Worm (Caenorhabditis elegans) whole organism, early embryonic: ENCODE data around the gene fbxa-56.

Source experiments
- B0310.2 ChIP-seq: sonication (generic microtip); optimal IDR thresholded peaks from 2 replicates; lab custom pipeline; 2016; ENCODE audit warnings: mild to moderate bottlenecking, missing genetic modification characterization, missing compliant biosample characterization
- F13C5.2 ChIP-seq: sonication (generic microtip); optimal IDR thresholded peaks from 2 replicates; lab custom pipeline; 2017; ENCODE audit warnings: mild to moderate bottlenecking, missing genetic modification characterization, inconsistent platforms, missing compliant biosample characterization
- aly-1 ChIP-seq: sonication (generic microtip); optimal IDR thresholded peaks from 2 replicates; lab custom pipeline; 2016; ENCODE audit warnings: missing genetic modification characterization, missing compliant biosample characterization
- ama-1 ChIP-seq: fragments of 150-350 bp; optimal IDR thresholded peaks from 2 replicates; lab custom pipeline; 2014
- ceh-13 ChIP-seq: fragments of 200-800 bp; sonication (Bioruptor generic); optimal IDR thresholded peaks from 2 replicates; lab custom pipeline; 2018; ENCODE audit warnings: mild to moderate bottlenecking, missing genetic modification characterization, missing compliant biosample characterization
- ceh-36 ChIP-seq: sonication (generic microtip); optimal IDR thresholded peaks from 2 replicates; lab custom pipeline; 2016; ENCODE audit warnings: missing genetic modification characterization, inconsistent platforms, missing compliant biosample characterization
- ets-7 ChIP-seq: sonication (generic microtip); optimal IDR thresholded peaks from 2 replicates; lab custom pipeline; 2016; ENCODE audit warnings: missing genotype, missing genetic modification characterization, missing compliant biosample characterization
- flt-1 ChIP-seq: fragments of 200-800 bp; sonication (Bioruptor generic); IDR thresholded peaks from 2 replicates; pipeline ENCODE4 v1.3.6; 2022; ENCODE audit warnings: missing genetic modification characterization, missing compliant biosample characterization
- hmbx-1 ChIP-seq: sonication (generic microtip); optimal IDR thresholded peaks from 2 replicates; lab custom pipeline; 2016; ENCODE audit warnings: mild to moderate bottlenecking, missing genetic modification characterization, missing compliant biosample characterization
- hmg-4 ChIP-seq: fragments of 200-800 bp; sonication (Bioruptor generic); optimal IDR thresholded peaks from 2 replicates; lab custom pipeline; 2018; ENCODE audit warnings: mild to moderate bottlenecking, missing genetic modification characterization, missing compliant biosample characterization
- hnd-1 ChIP-seq: sonication (generic microtip); optimal IDR thresholded peaks from 2 replicates; lab custom pipeline; 2016; ENCODE audit warnings: missing genetic modification characterization, missing compliant biosample characterization
- pes-1 ChIP-seq: fragments of 200-800 bp; sonication (Bioruptor generic); IDR thresholded peaks from 2 replicates; pipeline ENCODE4 v1.3.6; 2022; ENCODE audit warnings: missing genetic modification reagents, missing genetic modification characterization, missing compliant biosample characterization
- scrt-1 ChIP-seq: fragments of 200-800 bp; sonication (Bioruptor generic); IDR thresholded peaks from 2 replicates; pipeline ENCODE4 v1.3.6; 2022; ENCODE audit warnings: missing genetic modification characterization, missing compliant biosample characterization
- sea-1 ChIP-seq: fragments of 200-800 bp; sonication (Bioruptor generic); conservative IDR thresholded peaks from 2 replicates; pipeline ENCODE4 v1.3.6; 2022; ENCODE audit warnings: missing genetic modification characterization, missing compliant biosample characterization
- tbx-11 ChIP-seq: fragments of 200-800 bp; sonication (Bioruptor generic); IDR thresholded peaks from 2 replicates; pipeline ENCODE4 v1.3.6; 2022; ENCODE audit warnings: missing genetic modification characterization, missing compliant biosample characterization
- tbx-37 ChIP-seq: fragments of 200-800 bp; sonication (Bioruptor generic); conservative IDR thresholded peaks from 2 replicates; pipeline ENCODE4 v1.3.6; 2022; ENCODE audit warnings: missing genetic modification reagents, missing genetic modification characterization, missing compliant biosample characterization
- tra-4 ChIP-seq: sonication (generic microtip); optimal IDR thresholded peaks from 2 replicates; lab custom pipeline; 2017; ENCODE audit warnings: missing genetic modification characterization, missing compliant biosample characterization

The fbxa-56 gene

ce11 chrIII:961948-962347 lies 24.1 kb upstream of the fbxa-56 start, which contains the start of gene fbxa-51:
TSS of gene fbxa-51 (plus strand) at chrIII:962269.
- TF ChIP-seq hnd-1 (tag; lab: Kevin White, UChicago), result no peak
- TF ChIP-seq ama-1 (lab: Kevin White, UChicago), result no peak
- TF ChIP-seq hmbx-1, result no peak
- no peak for TF ChIP-seq B0310.2
- TF ChIP-seq sea-1 (GFP tag; lab: Robert Waterston, UW), result no peak
- TF ChIP-seq F13C5.2, result no peak
- TF ChIP-seq tbx-11 (GFP tag; lab: Robert Waterston, UW), result no peak
- no peak for TF ChIP-seq scrt-1 (GFP tag; lab: Robert Waterston, UW)
- TF ChIP-seq hmg-4 (GFP tag; lab: Kevin White, UChicago), result no peak
- no peak for TF ChIP-seq tra-4
- TF ChIP-seq ceh-13 (GFP tag; lab: Kevin White, UChicago), result no peak
- TF ChIP-seq aly-1, result no peak

ce11 chrIII:955981-956380 lies 18.1 kb upstream of the fbxa-56 start, which contains the start of gene fbxa-54:
TSS of gene fbxa-54 (plus strand) at chrIII:956334.
- TF ChIP-seq pes-1, result no peak
- no peak for TF ChIP-seq ama-1 (lab: Kevin White, UChicago)
- TF ChIP-seq ceh-13 (GFP tag; lab: Kevin White, UChicago), result no peak
- TF ChIP-seq ets-7 (tag; lab: Kevin White, UChicago), result no peak

DNA sequence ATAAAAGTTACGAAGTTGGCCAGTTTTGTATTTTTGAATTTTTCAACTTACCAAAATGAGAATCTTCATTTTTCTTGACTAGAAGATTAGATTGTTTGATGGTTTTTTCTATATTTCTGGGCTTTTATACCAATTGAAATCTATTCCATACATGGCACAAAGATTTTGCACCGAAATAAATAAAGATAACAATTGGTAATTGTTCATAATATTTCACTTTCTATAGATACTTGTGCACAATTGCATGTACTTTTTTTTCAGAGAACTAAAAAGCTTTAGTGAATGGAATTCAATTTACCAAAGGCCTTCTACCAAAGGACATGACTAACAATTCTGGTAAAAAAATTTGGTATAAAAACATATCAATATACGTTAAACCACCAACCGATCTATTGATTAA lies 16.7 kb upstream of the fbxa-56 start, which contains the start of the genes T12B5.15 and T12B5.14:
Gene T12B5.15 (minus strand): TSS at position 101 of the 400 bp plus-strand sequence.
Gene T12B5.14 (plus strand): TSS at position 321 of the 400 bp plus-strand sequence.
- TF ChIP-seq tra-4 (no peak), hmg-4 (GFP tag; lab: Kevin White, UChicago) (no peak), hmbx-1 (no peak), pes-1 (no peak), ets-7 (tag; lab: Kevin White, UChicago) (no peak)

DNA sequence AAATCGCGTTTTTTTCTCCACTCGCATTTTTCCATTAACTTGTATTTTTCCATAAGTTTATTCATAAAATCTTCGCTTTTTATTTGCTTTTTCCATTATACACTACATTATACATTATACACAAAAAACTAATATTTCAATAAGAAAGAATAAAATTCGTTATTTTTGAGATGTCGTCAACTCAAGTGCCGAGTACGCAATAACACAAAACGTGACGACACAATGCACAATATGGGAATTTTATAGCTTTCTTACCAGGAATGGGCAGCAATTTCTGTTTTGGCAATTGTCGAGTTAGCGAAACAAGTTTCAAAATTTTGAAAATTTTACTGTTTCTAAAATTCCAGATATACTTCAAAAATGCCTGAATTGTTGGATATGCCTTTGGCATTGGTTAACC lies 14.3 kb upstream of the fbxa-56 start, which contains the start of gene fbxa-10:
Gene fbxa-10 (plus strand): TSS at position 207 of the 400 bp plus-strand sequence.
- TF ChIP-seq tbx-37 (no peak), ceh-13 (GFP tag; lab: Kevin White, UChicago) (no peak), aly-1 (no peak), tbx-11 (GFP tag; lab: Robert Waterston, UW) (no peak), scrt-1 (GFP tag; lab: Robert Waterston, UW) (no peak), pes-1 (no peak), F13C5.2 (no peak), ama-1 (lab: Kevin White, UChicago) (no peak), B0310.2 (no peak), ceh-36 (tag; lab: Kevin White, UChicago) (no peak), sea-1 (GFP tag; lab: Robert Waterston, UW) (no peak), tra-4 (no peak), hnd-1 (tag; lab: Kevin White, UChicago) (no peak), flt-1 (GFP tag; lab: Robert Waterston, UW) (no peak), hmbx-1 (no peak)

ce11 chrIII:950472-950871 lies 12.6 kb upstream of the fbxa-56 start, which contains the start of the genes fbxa-67 and fbxa-11:
TSS of gene fbxa-67 (minus strand) at chrIII:950670.
TSS of gene fbxa-11 (plus strand) at chrIII:950869.
- TF ChIP-seq ceh-13 (GFP tag; lab: Kevin White, UChicago) (no peak), hmg-4 (GFP tag; lab: Kevin White, UChicago) (no peak), tra-4 (no peak), flt-1 (GFP tag; lab: Robert Waterston, UW) (no peak), hnd-1 (tag; lab: Kevin White, UChicago) (no peak), ets-7 (tag; lab: Kevin White, UChicago) (no peak), sea-1 (GFP tag; lab: Robert Waterston, UW) (no peak), pes-1 (no peak), scrt-1 (GFP tag; lab: Robert Waterston, UW) (no peak), tbx-37 (no peak), ama-1 (lab: Kevin White, UChicago) (no peak)

ce11 chrIII:946250-946725 lies 8.4 kb upstream of the fbxa-56 start, which contains the start of gene fbxa-60:
TSS of gene fbxa-60 (minus strand) at chrIII:946300.
- TF ChIP-seq tbx-11 (GFP tag; lab: Robert Waterston, UW) (no peak), hnd-1 (tag; lab: Kevin White, UChicago) (no peak), aly-1 (no peak), ceh-13 (GFP tag; lab: Kevin White, UChicago) (no peak), ets-7 (tag; lab: Kevin White, UChicago) (no peak), hmbx-1 (no peak), tbx-37 (no peak), hmg-4 (GFP tag; lab: Kevin White, UChicago) (no peak), tra-4 (no peak), scrt-1 (GFP tag; lab: Robert Waterston, UW) (no peak), B0310.2 (no peak), F13C5.2 (no peak), flt-1 (GFP tag; lab: Robert Waterston, UW) (no peak), ama-1 (lab: Kevin White, UChicago) (no peak), pes-1 (no peak)

ce11 chrIII:943426-943927 lies 5.6 kb upstream of the fbxa-56 start, which contains the start of gene fbxa-59:
TSS of gene fbxa-59 (minus strand) at chrIII:943476.
- TF ChIP-seq tra-4 (no peak), sea-1 (GFP tag; lab: Robert Waterston, UW) (no peak), pes-1 (no peak), tbx-37 (no peak), F13C5.2 (no peak), ets-7 (tag; lab: Kevin White, UChicago) (no peak), aly-1 (no peak), tbx-11 (GFP tag; lab: Robert Waterston, UW) (no peak)

DNA sequence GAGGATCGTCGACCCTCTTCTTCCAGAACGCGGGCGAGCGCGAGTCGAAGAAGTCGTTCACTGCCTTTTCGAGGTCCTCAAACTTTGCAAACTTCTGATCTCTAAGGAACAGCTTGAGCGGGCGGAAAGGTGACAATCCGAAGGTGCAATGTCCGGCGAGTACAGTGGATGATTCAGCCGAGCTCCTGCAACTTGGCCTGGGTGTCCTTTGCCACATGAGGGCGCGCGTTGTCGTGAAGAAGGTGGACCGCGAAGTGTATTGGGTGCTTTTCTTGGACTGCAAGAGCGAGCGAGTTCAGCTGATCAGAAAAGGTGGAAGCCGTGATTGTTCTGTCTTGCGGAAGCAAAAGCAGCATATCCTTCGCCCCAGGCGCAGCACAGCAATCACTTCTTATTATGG lies 4.1 kb upstream of the fbxa-56 start:
- TF ChIP-seq ceh-13 (GFP tag; lab: Kevin White, UChicago), result no peak
- TF ChIP-seq B0310.2, result no peak
- TF ChIP-seq ama-1 (lab: Kevin White, UChicago), result no peak
- no peak for TF ChIP-seq tra-4
- TF ChIP-seq sea-1 (GFP tag; lab: Robert Waterston, UW), result no peak
- TF ChIP-seq hnd-1 (tag; lab: Kevin White, UChicago), result no peak
- TF ChIP-seq tbx-37, result no peak
- TF ChIP-seq F13C5.2, result no peak
- TF ChIP-seq ets-7 (tag; lab: Kevin White, UChicago), result no peak
- no peak for TF ChIP-seq ceh-36 (tag; lab: Kevin White, UChicago)
- no peak for TF ChIP-seq pes-1
- no peak for TF ChIP-seq tbx-11 (GFP tag; lab: Robert Waterston, UW)
- TF ChIP-seq scrt-1 (GFP tag; lab: Robert Waterston, UW), result no peak
- no peak for TF ChIP-seq hmbx-1
- no peak for TF ChIP-seq aly-1
- no peak for TF ChIP-seq flt-1 (GFP tag; lab: Robert Waterston, UW)
- no peak for TF ChIP-seq hmg-4 (GFP tag; lab: Kevin White, UChicago)
